Fruit fly (Drosophila melanogaster) whole organism, wandering third instar larva: Measurements from ENCODE around the gene CG34452.

Experiments
- Vsx2 ChIP-seq: fragments of 200-300, 225-300 bp; sonication (Bioruptor generic); optimal IDR thresholded peaks from 2 replicates; lab custom pipeline; 2018; ENCODE audit warnings: missing biosample characterization, missing genetic modification characterization; ENCODE audit not compliant: partially characterized antibody
- usp ChIP-seq: fragments of >200 bp; optimal IDR thresholded peaks from 2 replicates; lab custom pipeline; 2017; ENCODE audit warnings: missing biosample characterization, missing genetic modification characterization

DNA sequence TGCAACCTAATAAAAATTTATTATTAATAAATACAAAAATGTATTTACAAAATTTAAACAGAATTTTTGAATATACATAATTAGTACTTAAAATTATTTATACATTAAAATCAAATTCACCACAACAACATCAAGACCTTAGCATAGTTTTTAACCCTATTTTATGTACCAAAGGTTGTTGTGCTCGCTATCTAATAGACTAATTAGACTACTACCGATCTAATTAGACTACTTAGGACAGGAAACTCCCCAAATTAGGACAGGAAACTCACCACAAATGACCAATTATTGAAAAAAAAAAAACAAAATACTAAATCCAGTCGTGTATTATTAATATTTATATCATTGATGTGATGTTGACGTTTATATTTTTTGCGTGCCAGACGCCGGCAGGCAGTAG, 50.7 kb downstream of the CG34452 start:
- no peak for TF ChIP-seq Vsx2 (GFP tag; lab: Kevin White, UChicago)
- no peak for TF ChIP-seq usp (GFP tag; lab: Kevin White, UChicago)
